Worm (Caenorhabditis elegans): ENCODE data around the gene tex-2.

- TF ChIP-seq nhr-6 (tag; optimal IDR thresholded peaks at IDR 0.05) (peak; percentile 56), lir-3 (tag; optimal IDR thresholded peaks at IDR 0.05) (no peak), nhr-76 (tag; optimal IDR thresholded peaks at IDR 0.05) (no peak), nhr-25 (tag; optimal IDR thresholded peaks at IDR 0.05; ENCODE audit: borderline replicate concordance, insufficient read depth) (no peak), skn-1 (tag; optimal IDR thresholded peaks at IDR 0.05) (no peak), ztf-11 (tag; optimal IDR thresholded peaks at IDR 0.05) (no peak), arid-1 (GFP tag; conservative IDR thresholded peaks at IDR 0.05) (no peak)
Measured at ce11 chrII:5907482-5907881, 34.1 kb upstream of the tex-2 start, which contains the start of gene vps-35.

All from whole organism, L4 larva.